Worm (Caenorhabditis elegans) whole organism, L4 larva: Measurements from ENCODE around the gene C16C4.1.

Source experiments
- Y48G9A.11 ChIP-seq: fragments of 200-800 bp; sonication (Bioruptor generic); IDR thresholded peaks from 2 replicates; pipeline ENCODE4 v1.3.6; 2022; ENCODE audit warnings: missing genetic modification reagents, missing genetic modification characterization, missing compliant biosample characterization
- arid-1 ChIP-seq: fragments of 200-800 bp; sonication (Bioruptor generic); conservative IDR thresholded peaks from 2 replicates; pipeline ENCODE4 v1.3.6; 2022; ENCODE audit warnings: missing genetic modification reagents, missing genetic modification characterization, missing compliant biosample characterization
- ceh-44 ChIP-seq: fragments of 200-800 bp; sonication (Bioruptor generic); IDR thresholded peaks from 2 replicates; pipeline ENCODE4 v1.3.6; 2022; ENCODE audit warnings: missing genetic modification reagents, missing genetic modification characterization, missing compliant biosample characterization
- ceh-62 ChIP-seq: sonication (generic microtip); optimal IDR thresholded peaks from 2 replicates; lab custom pipeline; 2017; ENCODE audit warnings: missing biosample characterization, missing genetic modification characterization
- cey-2 ChIP-seq: sonication (generic microtip); optimal IDR thresholded peaks from 3 replicates; lab custom pipeline; 2017; ENCODE audit warnings: missing genetic modification characterization, mild to moderate bottlenecking, missing compliant biosample characterization, antibody characterized with exemption, borderline replicate concordance; ENCODE audit not compliant: insufficient read depth
- daf-16 ChIP-seq, 3 experiments: sonication (generic microtip); optimal IDR thresholded peaks; 2 replicates each; lab custom pipeline; 2016 to 2017; ENCODE audit warnings: missing genetic modification characterization in 3 of 3, missing genetic modification reagents in 3 of 3, mild to moderate bottlenecking in 2 of 3, missing compliant biosample characterization in 2 of 3, missing biosample characterization in 1 of 3, moderate library complexity in 1 of 3
- dmd-6 ChIP-seq: fragments of 200-800 bp; sonication (Bioruptor generic); IDR thresholded peaks from 2 replicates; pipeline ENCODE4 v1.3.6; 2022; ENCODE audit warnings: missing genetic modification reagents, missing genetic modification characterization, missing compliant biosample characterization
- dmd-9 ChIP-seq: fragments of 200-800 bp; sonication (Bioruptor generic); IDR thresholded peaks from 2 replicates; pipeline ENCODE4 v1.3.6; 2022; ENCODE audit warnings: missing genetic modification reagents, missing genetic modification characterization, missing compliant biosample characterization
- duxl-1 ChIP-seq: sonication (generic microtip); optimal IDR thresholded peaks from 2 replicates; lab custom pipeline; 2016; ENCODE audit warnings: mild to moderate bottlenecking, missing genetic modification characterization, moderate library complexity, missing compliant biosample characterization; ENCODE audit not compliant: poor library complexity
- dve-1 ChIP-seq: sonication (generic microtip); optimal IDR thresholded peaks from 2 replicates; lab custom pipeline; 2017; ENCODE audit warnings: antibody characterized with exemption, mild to moderate bottlenecking, missing genetic modification characterization, missing compliant biosample characterization; ENCODE audit not compliant: insufficient read depth
- egl-43 ChIP-seq: fragments of 200-800 bp; sonication (Bioruptor generic); IDR thresholded peaks from 2 replicates; pipeline ENCODE4 v1.3.6; 2022; ENCODE audit warnings: missing genetic modification reagents, missing genetic modification characterization, missing compliant biosample characterization
- fos-1 ChIP-seq: fragments of 150-350 bp; optimal IDR thresholded peaks from 2 replicates; lab custom pipeline; 2014; ENCODE audit warnings: missing biosample characterization, missing genetic modification characterization
- gei-8 ChIP-seq: fragments of 200-800 bp; sonication (Bioruptor generic); optimal IDR thresholded peaks from 2 replicates; lab custom pipeline; 2018; ENCODE audit warnings: mild to moderate bottlenecking, missing genetic modification characterization, missing compliant biosample characterization
- hif-1 ChIP-seq, 2 experiments: sonication (generic microtip); optimal IDR thresholded peaks; 2 replicates each; lab custom pipeline; 2016 to 2017; ENCODE audit warnings: missing compliant biosample characterization in 2 of 2, missing genetic modification characterization in 2 of 2, missing genetic modification reagents in 2 of 2, missing genotype in 2 of 2, mild to moderate bottlenecking in 1 of 2
- lin-1 ChIP-seq: fragments of 200-800 bp; sonication (Bioruptor generic); IDR thresholded peaks from 2 replicates; pipeline ENCODE4 v1.3.6; 2022; ENCODE audit warnings: missing genetic modification reagents, missing genetic modification characterization, missing compliant biosample characterization
- lir-3 ChIP-seq: sonication (generic microtip); optimal IDR thresholded peaks from 2 replicates; lab custom pipeline; 2016; ENCODE audit warnings: mild to moderate bottlenecking, missing genetic modification characterization, missing compliant biosample characterization
- lsy-2 ChIP-seq, 2 experiments: fragments of 150-350 bp in 1 of 2; sonication (generic microtip) in 1 of 2; optimal IDR thresholded peaks; 2 replicates each; lab custom pipeline; 2014 to 2017; ENCODE audit warnings: missing biosample characterization in 2 of 2, missing genetic modification characterization in 2 of 2
- madf-9 ChIP-seq: fragments of 200-800 bp; sonication (Bioruptor generic); conservative IDR thresholded peaks from 2 replicates; pipeline ENCODE4 v1.3.6; 2022; ENCODE audit warnings: missing genetic modification reagents, missing genetic modification characterization, missing compliant biosample characterization
- mep-1 ChIP-seq: fragments of 150-350 bp; sonication (generic microtip); optimal IDR thresholded peaks from 3 replicates; lab custom pipeline; 2014; ENCODE audit warnings: missing biosample characterization, missing genetic modification characterization
- mxl-2 ChIP-seq: fragments of 200-800 bp; sonication (Bioruptor generic); conservative IDR thresholded peaks from 2 replicates; pipeline ENCODE4 v1.3.6; 2022; ENCODE audit warnings: missing genetic modification reagents, missing genetic modification characterization, missing compliant biosample characterization
- nhr-10 ChIP-seq: fragments of 150-350 bp; optimal IDR thresholded peaks from 2 replicates; lab custom pipeline; 2014; ENCODE audit warnings: missing biosample characterization, missing genetic modification characterization
- nhr-6 ChIP-seq: fragments of 150-350 bp; optimal IDR thresholded peaks from 2 replicates; lab custom pipeline; 2014; ENCODE audit warnings: missing biosample characterization, missing genetic modification characterization
- nhr-76 ChIP-seq: fragments of 150-350 bp; optimal IDR thresholded peaks from 2 replicates; lab custom pipeline; 2014; ENCODE audit warnings: missing biosample characterization, missing genetic modification characterization
- php-3 ChIP-seq: fragments of 200-800 bp; sonication (Bioruptor generic); IDR thresholded peaks from 2 replicates; pipeline ENCODE4 v1.3.6; 2022; ENCODE audit warnings: missing genetic modification reagents, missing genetic modification characterization, missing compliant biosample characterization
- rbr-2 ChIP-seq: sonication (generic microtip); optimal IDR thresholded peaks from 2 replicates; lab custom pipeline; 2016; ENCODE audit warnings: missing genotype, missing genetic modification characterization, missing compliant biosample characterization
- set-16 ChIP-seq: fragments of 200-800 bp; sonication (Bioruptor generic); IDR thresholded peaks from 2 replicates; pipeline ENCODE4 v1.3.6; 2022; ENCODE audit warnings: missing genetic modification reagents, missing genetic modification characterization, missing compliant biosample characterization
- skn-1 ChIP-seq: fragments of 150-350 bp; optimal IDR thresholded peaks from 2 replicates; lab custom pipeline; 2014; ENCODE audit warnings: missing biosample characterization, missing genetic modification characterization
- snpc-1.2 ChIP-seq: fragments of 200-800 bp; sonication (Bioruptor generic); IDR thresholded peaks from 2 replicates; pipeline ENCODE4 v1.3.6; 2022; ENCODE audit warnings: missing genetic modification reagents, missing genetic modification characterization, missing compliant biosample characterization
- spr-1 ChIP-seq: sonication (generic microtip); optimal IDR thresholded peaks from 2 replicates; lab custom pipeline; 2016; ENCODE audit warnings: mild to moderate bottlenecking, missing genetic modification characterization, missing compliant biosample characterization
- tag-97 ChIP-seq: fragments of 200-800 bp; sonication (Bioruptor generic); IDR thresholded peaks from 2 replicates; pipeline ENCODE4 v1.3.6; 2022; ENCODE audit warnings: missing genetic modification characterization, missing compliant biosample characterization
- tra-1 ChIP-seq: fragments of 200-800 bp; sonication (Bioruptor generic); IDR thresholded peaks from 2 replicates; pipeline ENCODE4 v1.3.6; 2022; ENCODE audit warnings: missing genetic modification reagents, missing genetic modification characterization, missing compliant biosample characterization
- unc-130 ChIP-seq: sonication (generic microtip); optimal IDR thresholded peaks from 2 replicates; lab custom pipeline; 2016; ENCODE audit warnings: missing genetic modification reagents, missing genetic modification characterization, missing compliant biosample characterization
- unc-62 ChIP-seq, 3 experiments: fragments of 150-350 bp in 1 of 3; sonication (generic microtip); optimal IDR thresholded peaks in 2 of 3; peaks in 1 of 3; 1 replicate in 1 of 3; 2 replicates in 2 of 3; lab custom pipeline; 2014 to 2017; ENCODE audit warnings: missing biosample characterization in 3 of 3, missing genetic modification characterization in 3 of 3, missing genetic modification reagents in 3 of 3, missing genotype in 1 of 3
- zag-1 ChIP-seq: fragments of 150-350 bp; optimal IDR thresholded peaks from 2 replicates; lab custom pipeline; 2014; ENCODE audit warnings: missing biosample characterization, missing genetic modification characterization
- zip-11 ChIP-seq: fragments of 200-800 bp; sonication (Bioruptor generic); IDR thresholded peaks from 2 replicates; pipeline ENCODE4 v1.3.6; 2022; ENCODE audit warnings: missing genetic modification characterization, missing compliant biosample characterization
- zip-2 ChIP-seq: fragments of 150-350 bp; optimal IDR thresholded peaks from 2 replicates; lab custom pipeline; 2014; ENCODE audit warnings: missing biosample characterization, missing genetic modification characterization

Gene C16C4.1

DNA sequence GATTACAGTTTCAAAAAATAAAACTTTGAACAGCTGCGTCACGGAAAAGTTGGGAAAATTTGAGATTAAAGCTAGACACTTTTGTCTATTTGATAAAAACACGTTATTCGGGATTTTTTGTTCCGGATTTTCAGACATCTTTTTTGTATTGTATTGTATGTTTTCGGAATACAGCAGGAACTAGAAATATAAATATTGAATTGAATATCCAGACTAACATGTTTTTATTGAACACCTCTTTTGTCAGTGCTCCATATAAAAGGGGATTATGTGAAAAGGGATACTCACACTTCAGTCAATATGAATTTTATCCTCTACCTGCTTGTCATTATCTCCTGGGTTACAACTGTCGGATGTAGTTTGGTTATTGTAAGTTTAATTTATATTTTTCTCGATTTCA, at the start of gene C16C4.1:
Gene C16C4.1, plus strand, starts transcription at position 301 of the 400 bp plus-strand sequence.
- TF ChIP-seq ceh-44 (GFP tag; lab: Robert Waterston, UW) (no peak), hif-1 (tag; optimal IDR thresholded peaks at IDR 0.05; lab: Kevin White, UChicago) (no peak), mxl-2 (GFP tag; lab: Robert Waterston, UW) (no peak), daf-16 (GFP tag; optimal IDR thresholded peaks at IDR 0.05; lab: Kevin White, UChicago) (no peak), daf-16 (tag; optimal IDR thresholded peaks at IDR 0.05; lab: Kevin White, UChicago) (no peak), nhr-6 (tag; lab: Kevin White, UChicago) (no peak), dmd-6 (GFP tag; lab: Robert Waterston, UW) (no peak), tra-1 (GFP tag; lab: Robert Waterston, UW) (no peak)

DNA sequence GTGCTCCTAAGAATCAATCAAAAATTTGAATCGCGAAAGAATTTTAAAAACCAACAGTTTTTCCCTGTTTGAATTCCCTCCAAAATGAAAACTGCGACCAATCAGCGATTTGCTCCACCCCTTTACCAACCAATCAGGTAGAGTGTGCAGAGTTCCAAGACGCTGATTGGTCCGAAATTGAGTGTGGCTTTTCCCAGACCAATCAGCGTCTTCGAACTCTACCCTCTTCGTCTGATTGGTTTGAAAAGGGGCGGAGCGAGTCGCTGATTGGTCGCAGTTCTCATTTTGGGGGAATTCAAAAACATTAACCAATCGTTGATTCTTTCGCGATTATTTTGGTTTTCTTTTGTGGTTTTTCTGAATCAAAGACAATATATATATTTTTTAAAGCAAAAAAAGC, 49.5 kb upstream of the C16C4.1 start:
- TF ChIP-seq dmd-9 (GFP tag; lab: Robert Waterston, UW), result no peak
- no peak for TF ChIP-seq skn-1 (tag; lab: Kevin White, UChicago)
- no peak for TF ChIP-seq lsy-2 (tag; optimal IDR thresholded peaks at IDR 0.05; lab: Kevin White, UChicago)
- no peak for TF ChIP-seq rbr-2 (tag; lab: Kevin White, UChicago)
- TF ChIP-seq zip-11 (GFP tag; lab: Robert Waterston, UW), result no peak
- TF ChIP-seq mep-1 (tag; lab: Kevin White, UChicago), result no peak
- TF ChIP-seq nhr-76 (tag; lab: Kevin White, UChicago), result no peak
- TF ChIP-seq tag-97 (GFP tag; lab: Robert Waterston, UW), result no peak
- TF ChIP-seq mxl-2 (GFP tag; lab: Robert Waterston, UW), result no peak
- no peak for TF ChIP-seq zag-1
- no peak for TF ChIP-seq ceh-62 (tag; lab: Kevin White, UChicago)
- TF ChIP-seq lir-3 (tag; lab: Kevin White, UChicago), result no peak
- TF ChIP-seq nhr-10, result no peak
- no peak for TF ChIP-seq duxl-1
- TF ChIP-seq snpc-1.2 (GFP tag; lab: Robert Waterston, UW), result no peak
- no peak for TF ChIP-seq spr-1 (tag; lab: Kevin White, UChicago)
- no peak for TF ChIP-seq zip-2 (tag; lab: Kevin White, UChicago)

DNA sequence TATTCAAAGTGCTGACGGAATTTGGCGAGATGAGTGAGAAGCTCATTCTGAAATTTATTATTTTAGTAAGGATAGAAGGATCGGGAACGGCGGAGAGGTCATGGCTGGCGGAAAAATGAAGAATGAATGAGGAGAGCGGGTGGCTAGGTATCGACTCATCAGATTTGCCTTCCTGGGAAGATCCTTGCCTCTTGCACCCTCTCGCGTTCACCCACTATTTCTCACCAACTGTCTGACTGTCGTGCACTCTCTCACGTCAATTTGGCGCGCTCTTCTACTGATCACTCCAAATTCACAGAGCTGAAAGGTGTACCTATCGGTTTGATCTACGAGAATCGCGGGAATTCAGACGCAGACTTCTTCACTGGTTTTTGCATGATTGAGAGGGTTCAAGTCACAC, 45.9 kb upstream of the C16C4.1 start, which contains the start of gene fbxb-97:
Gene fbxb-97, minus strand, starts transcription at position 53 of the 400 bp plus-strand sequence.
- TF ChIP-seq egl-43 (GFP tag; lab: Robert Waterston, UW), result 0 out of 2 replicates have a peak, but pooled peaks have one; percentile 51
- peak in 1 of 2 experiments; percentile 10 for TF ChIP-seq unc-62 (GFP tag; optimal IDR thresholded peaks at IDR 0.05 in 1 of 2; lab: Kevin White, UChicago)
- no peak for TF ChIP-seq unc-62 (tag; optimal IDR thresholded peaks at IDR 0.05; lab: Kevin White, UChicago)
- peak; percentile 91 for TF ChIP-seq duxl-1
- no peak for TF ChIP-seq cey-2 (tag; lab: Kevin White, UChicago)

DNA sequence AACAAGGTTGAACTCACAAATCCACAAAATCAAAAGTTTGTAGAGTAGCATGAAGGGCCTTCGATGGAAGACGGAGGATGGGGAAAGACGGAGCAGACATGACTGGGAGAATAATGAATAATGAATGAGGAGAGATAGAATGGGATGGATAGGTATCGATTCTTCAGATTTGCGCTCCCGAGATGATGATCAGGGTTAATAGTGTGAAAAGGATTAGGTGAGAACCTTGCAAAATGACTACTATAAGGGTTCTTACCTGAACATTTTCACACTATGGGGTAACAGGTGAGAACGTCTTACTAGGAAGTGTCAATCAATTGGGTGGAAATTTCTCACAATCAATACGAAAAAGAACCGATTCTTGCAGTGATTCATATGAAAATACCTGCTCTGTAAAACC, 43.7 kb upstream of the C16C4.1 start, which contains the start of gene fbxb-96:
Gene fbxb-96, minus strand, starts transcription at position 101 of the 400 bp plus-strand sequence.
- TF ChIP-seq gei-8 (GFP tag; lab: Kevin White, UChicago) (no peak), fos-1 (no peak), lin-1 (GFP tag; lab: Robert Waterston, UW) (no peak), php-3 (GFP tag; lab: Robert Waterston, UW) (no peak), nhr-6 (tag; lab: Kevin White, UChicago) (no peak), madf-9 (GFP tag; lab: Robert Waterston, UW) (no peak), Y48G9A.11 (GFP tag; lab: Robert Waterston, UW) (no peak), arid-1 (GFP tag; lab: Robert Waterston, UW) (no peak), lsy-2 (tag; optimal IDR thresholded peaks at IDR 0.05; lab: Kevin White, UChicago) (no peak), unc-130 (GFP tag; lab: Kevin White, UChicago) (no peak), dve-1 (tag; lab: Kevin White, UChicago) (no peak), set-16 (GFP tag; lab: Robert Waterston, UW) (no peak), dmd-9 (GFP tag; lab: Robert Waterston, UW) (no peak)
- TF ChIP-seq, all 104 proteins: peak for 0
